Fruit fly (Drosophila melanogaster): ENCODE data around the gene Con.

dm6 chr3L:5127609-5128008 lies 48.8 kb upstream of the Con start:
- TF ChIP-seq toe (GFP tag; optimal IDR thresholded peaks at IDR 0.05) (no peak), Crg-1 (GFP tag; optimal IDR thresholded peaks at IDR 0.05) (no peak), ovo (GFP tag; optimal IDR thresholded peaks at IDR 0.05) (no peak), kay (GFP tag; ENCODE audit: borderline replicate concordance) (no peak), Mnt (GFP tag; optimal IDR thresholded peaks at IDR 0.05) (no peak)
